Worm (Caenorhabditis elegans): Measurements from ENCODE around the gene F58F9.8.

F58F9.8 gene

ce11 chrIV:6217503-6217902, 20.5 kb upstream of the F58F9.8 start:
- TF ChIP-seq pag-3 (tag; optimal IDR thresholded peaks at IDR 0.05; ENCODE audit: borderline replicate concordance) (no peak), fax-1 (tag; optimal IDR thresholded peaks at IDR 0.05) (no peak), fkh-6 (tag; optimal IDR thresholded peaks at IDR 0.05) (no peak), pat-9 (tag; optimal IDR thresholded peaks at IDR 0.05) (no peak), sdc-2 (tag; optimal IDR thresholded peaks at IDR 0.05) (no peak), ets-4 (tag; optimal IDR thresholded peaks at IDR 0.05) (no peak), Y22D7AL.16 (tag; optimal IDR thresholded peaks at IDR 0.05) (no peak), ceh-48 (tag; optimal IDR thresholded peaks at IDR 0.05) (no peak)

ce11 chrIV:6219429-6219828, 18.5 kb upstream of the F58F9.8 start, which contains the start of gene C49A9.4:
C49A9.4 (plus strand) TSS chrIV:6219693.
- TF ChIP-seq zip-5 (tag; optimal IDR thresholded peaks at IDR 0.05) (no peak), T23F11.4 (GFP tag; optimal IDR thresholded peaks at IDR 0.05) (no peak), unc-42 (tag; optimal IDR thresholded peaks at IDR 0.05) (no peak), hlh-8 (tag; optimal IDR thresholded peaks at IDR 0.05) (no peak), pqm-1 (tag; optimal IDR thresholded peaks at IDR 0.05) (no peak), ceh-14 (tag; optimal IDR thresholded peaks at IDR 0.05) (no peak), sox-2 (GFP tag; IDR thresholded peaks at IDR 0.05) (no peak), odd-2 (tag; optimal IDR thresholded peaks at IDR 0.05) (no peak), fkh-10 (GFP tag; optimal IDR thresholded peaks at IDR 0.05) (no peak), madf-2 (tag; optimal IDR thresholded peaks at IDR 0.05) (no peak), fax-1 (tag; optimal IDR thresholded peaks at IDR 0.05) (no peak), ceh-30 (tag; optimal IDR thresholded peaks at IDR 0.05) (no peak)

ce11 chrIV:6221878-6222277, 16.1 kb upstream of the F58F9.8 start, which contains the start of gene C49A9.3:
C49A9.3 (plus strand) TSS chrIV:6222089.
- TF ChIP-seq ztf-16 (tag; optimal IDR thresholded peaks at IDR 0.05) = no peak
- no peak for TF ChIP-seq pqm-1 (tag; optimal IDR thresholded peaks at IDR 0.05)
- TF ChIP-seq ceh-30 (tag; optimal IDR thresholded peaks at IDR 0.05) = no peak
- no peak for TF ChIP-seq ttx-3 (tag; optimal IDR thresholded peaks at IDR 0.05)
- TF ChIP-seq ceh-31 (tag; optimal IDR thresholded peaks at IDR 0.05) = no peak
- no peak for TF ChIP-seq C38D4.7 (GFP tag; optimal IDR thresholded peaks at IDR 0.05)
- no peak for TF ChIP-seq T23F11.4 (GFP tag; optimal IDR thresholded peaks at IDR 0.05)
- no peak for TF ChIP-seq ahr-1 (tag; optimal IDR thresholded peaks at IDR 0.05)
- TF ChIP-seq hlh-6 (tag; optimal IDR thresholded peaks at IDR 0.05) = no peak

- TF ChIP-seq pat-9 (tag; optimal IDR thresholded peaks at IDR 0.05) = no peak
- no peak for TF ChIP-seq ceh-30 (tag; optimal IDR thresholded peaks at IDR 0.05)
- no peak for TF ChIP-seq hlh-30 (tag; optimal IDR thresholded peaks at IDR 0.05; ENCODE audit: insufficient read depth)
- TF ChIP-seq pag-3 (tag; optimal IDR thresholded peaks at IDR 0.05; ENCODE audit: borderline replicate concordance) = no peak
- TF ChIP-seq ceh-18 (tag; optimal IDR thresholded peaks at IDR 0.05) = no peak
- TF ChIP-seq C38D4.7 (GFP tag; optimal IDR thresholded peaks at IDR 0.05) = no peak
- no peak for TF ChIP-seq madf-2 (tag; optimal IDR thresholded peaks at IDR 0.05)
- TF ChIP-seq ttx-3 (tag; optimal IDR thresholded peaks at IDR 0.05) = no peak
- TF ChIP-seq elt-4 (tag; optimal IDR thresholded peaks at IDR 0.05) = no peak
- TF ChIP-seq ahr-1 (tag; optimal IDR thresholded peaks at IDR 0.05) = no peak
- no peak for TF ChIP-seq hlh-6 (tag; optimal IDR thresholded peaks at IDR 0.05)
- no peak for TF ChIP-seq pha-4 (tag; optimal IDR thresholded peaks at IDR 0.05)
- no peak for TF ChIP-seq nhr-232 (tag; optimal IDR thresholded peaks at IDR 0.05)
- no peak for TF ChIP-seq pqm-1 (tag; optimal IDR thresholded peaks at IDR 0.05)
- TF ChIP-seq dmd-4 (tag; optimal IDR thresholded peaks at IDR 0.05; ENCODE audit: borderline replicate concordance) = no peak
- TF ChIP-seq elt-2 (tag; optimal IDR thresholded peaks at IDR 0.05) = no peak
- TF ChIP-seq ceh-22 (tag; optimal IDR thresholded peaks at IDR 0.05) = no peak
- no peak for TF ChIP-seq ceh-6 (GFP tag; optimal IDR thresholded peaks at IDR 0.05)
These were observed 12.8 kb upstream of the F58F9.8 start, which contains the start of gene C49A9.2 for ce11 chrIV:6225143-6225542. C49A9.2 (plus strand) TSS chrIV:6225443.

ce11 chrIV:6227974-6228373, 10.0 kb upstream of the F58F9.8 start, which contains the start of gene C49A9.1:
C49A9.1 (plus strand) TSS chrIV:6228190.
- TF ChIP-seq ceh-30 (tag; optimal IDR thresholded peaks at IDR 0.05) = no peak
- no peak for TF ChIP-seq unc-42 (tag; optimal IDR thresholded peaks at IDR 0.05)
- no peak for TF ChIP-seq syd-9 (tag; optimal IDR thresholded peaks at IDR 0.05)
- TF ChIP-seq ttx-3 (tag; optimal IDR thresholded peaks at IDR 0.05) = no peak

All from whole organism, late embryonic.